ENCODE assay signal across 5 fruit fly cellular contexts in genomic region chr3R:8300928-8301752, dm6.
TF ChIP-seq lines count a peak whose summit lies in the region.

CG9626 (minus strand) TSS chr3R:8300978.
mRpL1 (plus strand) TSS chr3R:8301440.

- TF ChIP-seq CTCF in S2 (optimal IDR thresholded peaks at IDR 0.05; lab: Kevin White, UChicago): peak; percentile 70 to 78
- peak; percentile 82 for TF ChIP-seq CTCF in whole organism, embryonic (GFP tag; optimal IDR thresholded peaks at IDR 0.05; lab: Kevin White, UChicago)

TF ChIP-seq in whole organism, adult, 20 proteins besides CTCF, POLR2A, EP300 and RAD21:
- TF ChIP-seq CG11617 (GFP tag; optimal IDR thresholded peaks at IDR 0.05; lab: Kevin White, UChicago): peak; percentile 0
- TF ChIP-seq CG7101 (tag; optimal IDR thresholded peaks at IDR 0.05; lab: Kevin White, UChicago): peak; percentile 8
- TF ChIP-seq CG5204 (GFP tag; optimal IDR thresholded peaks at IDR 0.05; lab: Kevin White, UChicago): no peak
- TF ChIP-seq kay (GFP tag; lab: Kevin White, UChicago; ENCODE audit: borderline replicate concordance): peak; percentile 73
- no peak for TF ChIP-seq toe (GFP tag; optimal IDR thresholded peaks at IDR 0.05; lab: Kevin White, UChicago)
- peak; percentile 50 for TF ChIP-seq Mnt (GFP tag; optimal IDR thresholded peaks at IDR 0.05; lab: Kevin White, UChicago)
- peak; percentile 19 for TF ChIP-seq pad (GFP tag; optimal IDR thresholded peaks at IDR 0.05; lab: Kevin White, UChicago)
- TF ChIP-seq bab1 (GFP tag; optimal IDR thresholded peaks at IDR 0.05; lab: Kevin White, UChicago): peak; percentile 34
TF ChIP-seq in whole organism, adult: peak in this region for 6.

TF ChIP-seq in whole organism, embryonic, 481 proteins besides CTCF, POLR2A, EP300 and RAD21 (continues in another document):
- TF ChIP-seq Jarid2 (GFP tag; optimal IDR thresholded peaks at IDR 0.05; lab: Kevin White, UChicago) (no peak), ato (GFP tag; IDR thresholded peaks at IDR 0.05; lab: Robert Waterston, UW; ENCODE audit: partially characterized antibody) (peak; percentile 70), gt (GFP tag; IDR thresholded peaks at IDR 0.05; lab: Robert Waterston, UW) (no peak), E2f2 (GFP tag; IDR thresholded peaks at IDR 0.05; lab: Robert Waterston, UW) (peak; percentile 53), gsb-n (tag; optimal IDR thresholded peaks at IDR 0.05; lab: Kevin White, UChicago) (no peak), Mad (GFP tag; optimal IDR thresholded peaks at IDR 0.05; lab: Kevin White, UChicago) (peak; percentile 15), pho (GFP tag; optimal IDR thresholded peaks at IDR 0.05; lab: Kevin White, UChicago) (peak; percentile 17), Ets65A (GFP tag; lab: Kevin White, UChicago) (peak; percentile 95), run (tag; optimal IDR thresholded peaks at IDR 0.05; lab: Kevin White, UChicago) (no peak), Vsx1 (GFP tag; optimal IDR thresholded peaks at IDR 0.05; lab: Kevin White, UChicago) (no peak), CG6791 (GFP tag; IDR thresholded peaks at IDR 0.05; lab: Robert Waterston, UW; ENCODE audit: partially characterized antibody) (no peak), CG15601 (tag; optimal IDR thresholded peaks at IDR 0.05; lab: Kevin White, UChicago) (no peak), CG34224 (GFP tag; IDR thresholded peaks at IDR 0.05; lab: Robert Waterston, UW; ENCODE audit: partially characterized antibody) (peak; percentile 30; the same call in 1 of the 3 replicates), HmgZ (tag; optimal IDR thresholded peaks at IDR 0.05; lab: Kevin White, UChicago) (peak; percentile 88), Rx (GFP tag; IDR thresholded peaks at IDR 0.05; lab: Robert Waterston, UW) (no peak), CG3995 (GFP tag; optimal IDR thresholded peaks at IDR 0.05; lab: Kevin White, UChicago) (no peak), CG7556 (GFP tag; optimal IDR thresholded peaks at IDR 0.05; lab: Kevin White, UChicago) (no peak), Bteb2 (GFP tag; optimal IDR thresholded peaks at IDR 0.05; lab: Kevin White, UChicago) (no peak), Dad (GFP tag; optimal IDR thresholded peaks at IDR 0.05; lab: Kevin White, UChicago) (peak; percentile 34), CG4854 (GFP tag; optimal IDR thresholded peaks at IDR 0.05; lab: Kevin White, UChicago) (no peak), CG8089 (GFP tag; optimal IDR thresholded peaks at IDR 0.05; lab: Kevin White, UChicago) (no peak), tgo (GFP tag; IDR thresholded peaks at IDR 0.05; lab: Robert Waterston, UW) (no peak), luna (GFP tag; optimal IDR thresholded peaks at IDR 0.05; lab: Kevin White, UChicago) (no peak), Chrac-16 (GFP tag; optimal IDR thresholded peaks at IDR 0.05; lab: Kevin White, UChicago) (no peak), Lpt (GFP tag; optimal IDR thresholded peaks at IDR 0.05; lab: Kevin White, UChicago) (no peak), Atf6 (GFP tag; IDR thresholded peaks at IDR 0.05; lab: Robert Waterston, UW) (no peak), CG31388 (GFP tag; optimal IDR thresholded peaks at IDR 0.05; lab: Kevin White, UChicago) (no peak), Mrtf (GFP tag; IDR thresholded peaks at IDR 0.05; lab: Robert Waterston, UW) (no peak)

TF ChIP-seq in whole organism, pupa, 21 proteins besides CTCF, POLR2A, EP300 and RAD21:
- TF ChIP-seq CG10348 (GFP tag; IDR thresholded peaks at IDR 0.05; lab: Robert Waterston, UW) (no peak), Pif1A (GFP tag; optimal IDR thresholded peaks at IDR 0.05; lab: Kevin White, UChicago) (no peak), CG4496 (GFP tag; IDR thresholded peaks at IDR 0.05; lab: Robert Waterston, UW) (peak; percentile 53; the same call in 2 of the 3 replicates), CG12605 (GFP tag; IDR thresholded peaks at IDR 0.05; lab: Robert Waterston, UW) (no peak), CG8301 (tag; optimal IDR thresholded peaks at IDR 0.05; lab: Kevin White, UChicago) (no peak)

TF ChIP-seq in whole organism, wandering third instar larva, 38 proteins besides CTCF, POLR2A, EP300 and RAD21:
- TF ChIP-seq h (GFP tag; optimal IDR thresholded peaks at IDR 0.05; lab: Kevin White, UChicago) (no peak), Rel (GFP tag; optimal IDR thresholded peaks at IDR 0.05; lab: Kevin White, UChicago) (no peak), Rel (tag; optimal IDR thresholded peaks at IDR 0.05; lab: Kevin White, UChicago) (no peak), Myc (optimal IDR thresholded peaks at IDR 0.05; lab: Kevin White, UChicago) (peak; percentile 18), fru (GFP tag; optimal IDR thresholded peaks at IDR 0.05; lab: Kevin White, UChicago) (peak; percentile 98)
TF ChIP-seq in whole organism, wandering third instar larva: peak in this region for 2.
